Worm (Caenorhabditis elegans) whole organism, mixed stage, embryonic: ENCODE data around the gene ins-1.

Experiments
- mab-5 ChIP-seq: fragments of 150-350 bp; optimal IDR thresholded peaks from 2 replicates; lab custom pipeline; 2014; ENCODE audit warnings: missing biosample characterization, missing genetic modification characterization
- mls-2 ChIP-seq: sonication (generic microtip); optimal IDR thresholded peaks from 2 replicates; lab custom pipeline; 2016; ENCODE audit warnings: mild to moderate bottlenecking, missing genetic modification characterization, moderate library complexity, missing compliant biosample characterization
- nhr-237 ChIP-seq: fragments of 150-350 bp; optimal IDR thresholded peaks from 2 replicates; lab custom pipeline; 2014; ENCODE audit warnings: missing biosample characterization, missing genetic modification characterization
- unc-62 ChIP-seq: fragments of 150-350 bp; optimal IDR thresholded peaks from 2 replicates; lab custom pipeline; 2014; ENCODE audit warnings: missing biosample characterization, missing genetic modification reagents, missing genetic modification characterization

ce11 chrIV:10421256-10421655 is 15.2 kb upstream of the ins-1 start:
- TF ChIP-seq nhr-237 (tag; lab: Kevin White, UChicago) = no peak
- no peak for TF ChIP-seq unc-62
- TF ChIP-seq mls-2 = no peak
- no peak for TF ChIP-seq mab-5 (tag; lab: Kevin White, UChicago)
